Worm (Caenorhabditis elegans): ENCODE results near the gene C14C10.5.

C14C10.5 gene

ce11 chrV:12596795-12597194 is 3.2 kb upstream of the C14C10.5 start:
- TF ChIP-seq lir-3 (tag; optimal IDR thresholded peaks at IDR 0.05; ENCODE audit: poor library complexity) (no peak), F16B12.6 (tag; optimal IDR thresholded peaks at IDR 0.05) (peak; percentile 21), egl-13 (tag; optimal IDR thresholded peaks at IDR 0.05) (no peak), aha-1 (tag; optimal IDR thresholded peaks at IDR 0.05) (no peak), fkh-10 (GFP tag; optimal IDR thresholded peaks at IDR 0.05) (no peak), efl-1 (optimal IDR thresholded peaks at IDR 0.05) (peak; percentile 45 to 52), efl-1 (GFP tag; optimal IDR thresholded peaks at IDR 0.05 in 1 of 2) (peak; percentile 23 to 93), ceh-63 (GFP tag; optimal IDR thresholded peaks at IDR 0.05) (no peak), lin-35 (GFP tag; optimal IDR thresholded peaks at IDR 0.05) (peak; percentile 44 to 76), nhr-12 (tag; optimal IDR thresholded peaks at IDR 0.05) (no peak), nhr-20 (tag; optimal IDR thresholded peaks at IDR 0.05) (peak; percentile 59), mep-1 (tag; optimal IDR thresholded peaks at IDR 0.05) (no peak), lsy-2 (tag; optimal IDR thresholded peaks at IDR 0.05) (peak; percentile 35 to 60), mdl-1 (tag; optimal IDR thresholded peaks at IDR 0.05) (no peak), unc-130 (tag; optimal IDR thresholded peaks at IDR 0.05) (peak; percentile 73), ces-1 (GFP tag; optimal IDR thresholded peaks at IDR 0.05) (no peak), C34B4.2 (tag; optimal IDR thresholded peaks at IDR 0.05) (no peak), unc-98 (GFP tag; IDR thresholded peaks at IDR 0.05) (no peak), jun-1 (tag; optimal IDR thresholded peaks at IDR 0.05) (peak; percentile 41), hlh-4 (tag; optimal IDR thresholded peaks at IDR 0.05) (no peak), ztf-11 (tag; optimal IDR thresholded peaks at IDR 0.05) (peak in 1 of 2 experiments; percentile 61), elt-3 (tag; optimal IDR thresholded peaks at IDR 0.05) (peak in 2 of 6 experiments; percentile 2 to 8), grh-1 (GFP tag; IDR thresholded peaks at IDR 0.05) (0 out of 2 replicates have a peak, but pooled peaks have one; percentile 21), nhr-85 (tag) (peak; percentile 76), tbx-2 (tag; optimal IDR thresholded peaks at IDR 0.05) (peak; percentile 24), skn-1 (tag; optimal IDR thresholded peaks at IDR 0.05) (peak; percentile 41), zip-4 (GFP tag; optimal IDR thresholded peaks at IDR 0.05) (no peak), nhr-76 (tag; optimal IDR thresholded peaks at IDR 0.05) (peak; percentile 63), nhr-84 (tag; optimal IDR thresholded peaks at IDR 0.05) (no peak), nhr-71 (tag; optimal IDR thresholded peaks at IDR 0.05) (peak; percentile 71), pax-3 (tag; optimal IDR thresholded peaks at IDR 0.05) (peak; percentile 1), elt-2 (tag; optimal IDR thresholded peaks at IDR 0.05) (peak; percentile 6), nhr-28 (tag; optimal IDR thresholded peaks at IDR 0.05) (no peak), hpl-2 (GFP tag; optimal IDR thresholded peaks at IDR 0.05) (no peak), nhr-19 (GFP tag; conservative IDR thresholded peaks at IDR 0.05) (peak; percentile 65), fos-1 (tag; optimal IDR thresholded peaks at IDR 0.05) (no peak), lin-15B (tag; optimal IDR thresholded peaks at IDR 0.05) (no peak), fkh-4 (tag; optimal IDR thresholded peaks at IDR 0.05; ENCODE audit: borderline replicate concordance) (no peak), nhr-11 (tag; optimal IDR thresholded peaks at IDR 0.05) (no peak), zag-1 (tag; optimal IDR thresholded peaks at IDR 0.05) (no peak), nhr-77 (tag; optimal IDR thresholded peaks at IDR 0.05) (peak; percentile 22), xbp-1 (tag; optimal IDR thresholded peaks at IDR 0.05) (peak; percentile 52), unc-62 (GFP tag; optimal IDR thresholded peaks at IDR 0.05) (no peak), sptf-1 (tag; optimal IDR thresholded peaks at IDR 0.05) (no peak), lin-14 (GFP tag; optimal IDR thresholded peaks at IDR 0.05) (peak; percentile 44), snpc-4 (tag; optimal IDR thresholded peaks at IDR 0.05) (peak; percentile 22), unc-30 (tag; optimal IDR thresholded peaks at IDR 0.05) (no peak), vab-15 (tag; optimal IDR thresholded peaks at IDR 0.05) (peak; percentile 57), nhr-47 (tag; optimal IDR thresholded peaks at IDR 0.05) (peak; percentile 64), nhr-90 (tag; optimal IDR thresholded peaks at IDR 0.05; ENCODE audit: poor library complexity) (peak; percentile 72), swsn-7 (tag; optimal IDR thresholded peaks at IDR 0.05) (peak; percentile 58), dsc-1 (tag; optimal IDR thresholded peaks at IDR 0.05) (peak; percentile 62), rnt-1 (tag; optimal IDR thresholded peaks at IDR 0.05) (peak; percentile 68), isw-1 (GFP tag; IDR thresholded peaks at IDR 0.05) (no peak)
